Worm (Caenorhabditis elegans) whole organism, midembryonic: ENCODE results near the gene bath-41.

Experiments
- cog-1 ChIP-seq: sonication (generic microtip); optimal IDR thresholded peaks from 2 replicates; lab custom pipeline; 2016; ENCODE audit warnings: missing genetic modification characterization, missing compliant biosample characterization
- klf-2 ChIP-seq: fragments of 200-800 bp; sonication (Bioruptor generic); conservative IDR thresholded peaks from 2 replicates; pipeline ENCODE4 v1.3.6; 2022; ENCODE audit warnings: missing genetic modification reagents, missing genetic modification characterization, missing compliant biosample characterization
- med-1 ChIP-seq: sonication (generic microtip); optimal IDR thresholded peaks from 2 replicates; lab custom pipeline; 2017; ENCODE audit warnings: missing genetic modification characterization, mild to moderate bottlenecking, missing compliant biosample characterization, antibody characterized with exemption, missing genetic modification reagents; ENCODE audit not compliant: insufficient read depth
- ztf-23 ChIP-seq: fragments of 200-800 bp; sonication (Bioruptor generic); IDR thresholded peaks from 2 replicates; pipeline ENCODE4 v1.3.6; 2022; ENCODE audit warnings: missing genetic modification reagents, missing genetic modification characterization, missing compliant biosample characterization

- TF ChIP-seq med-1 (GFP tag; lab: Kevin White, UChicago) = no peak
- TF ChIP-seq cog-1 (tag; lab: Kevin White, UChicago) = no peak
- TF ChIP-seq ztf-23 = no peak
- no peak for TF ChIP-seq klf-2 (GFP tag; lab: Robert Waterston, UW)
Measured at ce11 chrIII:6731285-6731684, 9.2 kb upstream of the bath-41 start.
